Worm (Caenorhabditis elegans) whole organism, mixed stage, embryonic: ENCODE data around the gene Y15E3A.5.

ENCODE experiments used
- M03D4.4 ChIP-seq: sonication (generic microtip); optimal IDR thresholded peaks from 2 replicates; lab custom pipeline; 2017; ENCODE audit warnings: mild to moderate bottlenecking, missing genetic modification characterization, missing compliant biosample characterization
- bed-3 ChIP-seq: fragments of 200-800 bp; sonication (Bioruptor generic); optimal IDR thresholded peaks from 3 replicates; lab custom pipeline; 2018; ENCODE audit warnings: mild to moderate bottlenecking, missing genetic modification characterization, moderate library complexity, missing compliant biosample characterization
- blmp-1 ChIP-seq: fragments of 150-350 bp; optimal IDR thresholded peaks from 2 replicates; lab custom pipeline; 2014; ENCODE audit warnings: missing biosample characterization, missing genetic modification characterization
- ceh-39 ChIP-seq: fragments of 150-350 bp; optimal IDR thresholded peaks from 2 replicates; lab custom pipeline; 2014; ENCODE audit warnings: missing biosample characterization, missing genetic modification characterization
- ceh-43 ChIP-seq: fragments of 200-800 bp; sonication (Bioruptor generic); optimal IDR thresholded peaks from 2 replicates; lab custom pipeline; 2018; ENCODE audit warnings: mild to moderate bottlenecking, missing genetic modification characterization, moderate library complexity, missing compliant biosample characterization
- ceh-83 ChIP-seq: fragments of 200-800 bp; sonication (Bioruptor generic); optimal IDR thresholded peaks from 2 replicates; lab custom pipeline; 2018; ENCODE audit warnings: mild to moderate bottlenecking, missing genetic modification characterization, missing compliant biosample characterization
- ces-1 ChIP-seq: fragments of 150-350 bp; optimal IDR thresholded peaks from 2 replicates; lab custom pipeline; 2014; ENCODE audit warnings: missing biosample characterization, missing genetic modification reagents, missing genetic modification characterization
- cnd-1 ChIP-seq: fragments of 200-800 bp; sonication (Bioruptor generic); optimal IDR thresholded peaks from 2 replicates; lab custom pipeline; 2018; ENCODE audit warnings: mild to moderate bottlenecking, missing genetic modification characterization, missing compliant biosample characterization
- drap-1 ChIP-seq: fragments of 200-800 bp; sonication (Bioruptor generic); optimal IDR thresholded peaks from 3 replicates; lab custom pipeline; 2018; ENCODE audit warnings: mild to moderate bottlenecking, missing genetic modification characterization, missing compliant biosample characterization
- elt-1 ChIP-seq: sonication (generic microtip); optimal IDR thresholded peaks from 2 replicates; lab custom pipeline; 2017; ENCODE audit warnings: missing genetic modification characterization, mild to moderate bottlenecking, missing compliant biosample characterization, antibody characterized with exemption, moderate library complexity, borderline replicate concordance; ENCODE audit not compliant: insufficient read depth
- elt-3 ChIP-seq: fragments of 150-350 bp; optimal IDR thresholded peaks from 2 replicates; lab custom pipeline; 2014; ENCODE audit warnings: missing biosample characterization, missing genetic modification characterization
- hlh-1 ChIP-seq: fragments of 150-350 bp; optimal IDR thresholded peaks from 2 replicates; lab custom pipeline; 2014; ENCODE audit warnings: missing biosample characterization, missing genetic modification reagents, missing genetic modification characterization
- lin-13 ChIP-seq: fragments of 150-350 bp; optimal IDR thresholded peaks from 2 replicates; lab custom pipeline; 2014; ENCODE audit warnings: missing biosample characterization, missing genetic modification characterization
- lin-32 ChIP-seq: fragments of 200-800 bp; sonication (Bioruptor generic); optimal IDR thresholded peaks from 2 replicates; lab custom pipeline; 2018; ENCODE audit warnings: mild to moderate bottlenecking, missing genetic modification characterization, missing compliant biosample characterization
- lsy-2 ChIP-seq: fragments of 150-350 bp; optimal IDR thresholded peaks from 2 replicates; lab custom pipeline; 2014; ENCODE audit warnings: missing biosample characterization, missing genetic modification characterization
- mab-5 ChIP-seq: fragments of 150-350 bp; optimal IDR thresholded peaks from 2 replicates; lab custom pipeline; 2014; ENCODE audit warnings: missing biosample characterization, missing genetic modification characterization
- mep-1 ChIP-seq: fragments of 150-350 bp; optimal IDR thresholded peaks from 2 replicates; lab custom pipeline; 2017; ENCODE audit warnings: missing biosample characterization, missing genetic modification reagents, missing genetic modification characterization, inconsistent platforms
- mls-2 ChIP-seq: sonication (generic microtip); optimal IDR thresholded peaks from 2 replicates; lab custom pipeline; 2016; ENCODE audit warnings: mild to moderate bottlenecking, missing genetic modification characterization, moderate library complexity, missing compliant biosample characterization
- nhr-2 ChIP-seq: fragments of 150-350 bp; optimal IDR thresholded peaks from 2 replicates; lab custom pipeline; 2014; ENCODE audit warnings: missing biosample characterization, missing genetic modification characterization
- nhr-237 ChIP-seq: fragments of 150-350 bp; optimal IDR thresholded peaks from 2 replicates; lab custom pipeline; 2014; ENCODE audit warnings: missing biosample characterization, missing genetic modification characterization
- pha-4 ChIP-seq: fragments of 150-350 bp; optimal IDR thresholded peaks from 2 replicates; lab custom pipeline; 2018; ENCODE audit warnings: missing biosample characterization, missing genetic modification reagents, missing genetic modification characterization
- snpc-4 ChIP-seq: fragments of 150-350 bp; optimal IDR thresholded peaks from 2 replicates; lab custom pipeline; 2014; ENCODE audit warnings: missing biosample characterization, missing genetic modification characterization
- sptf-1 ChIP-seq: sonication (generic microtip); optimal IDR thresholded peaks from 2 replicates; lab custom pipeline; 2017; ENCODE audit warnings: mild to moderate bottlenecking, missing genetic modification characterization, moderate library complexity, missing compliant biosample characterization
- tbx-8 ChIP-seq: fragments of 200-800 bp; sonication (Bioruptor generic); optimal IDR thresholded peaks from 2 replicates; lab custom pipeline; 2018; ENCODE audit warnings: mild to moderate bottlenecking, missing genetic modification characterization, moderate library complexity, missing compliant biosample characterization
- unc-120 ChIP-seq: sonication (generic microtip); optimal IDR thresholded peaks from 2 replicates; lab custom pipeline; 2017; ENCODE audit warnings: missing genetic modification characterization, missing compliant biosample characterization; ENCODE audit not compliant: poor library complexity, severe bottlenecking
- unc-39 ChIP-seq: fragments of 150-350 bp; optimal IDR thresholded peaks from 2 replicates; lab custom pipeline; 2014; ENCODE audit warnings: missing biosample characterization, missing genetic modification characterization
- unc-62 ChIP-seq: fragments of 150-350 bp; optimal IDR thresholded peaks from 2 replicates; lab custom pipeline; 2014; ENCODE audit warnings: missing biosample characterization, missing genetic modification reagents, missing genetic modification characterization
- ztf-11 ChIP-seq: fragments of 150-350 bp; optimal IDR thresholded peaks from 2 replicates; lab custom pipeline; 2014; ENCODE audit warnings: missing biosample characterization, missing genetic modification characterization

Gene Y15E3A.5

ce11 chrX:15321217-15321616, 19.1 kb upstream of the Y15E3A.5 start:
- TF ChIP-seq ceh-43 (GFP tag; lab: Kevin White, UChicago) (no peak), mab-5 (tag; lab: Kevin White, UChicago) (no peak), nhr-237 (tag; lab: Kevin White, UChicago) (no peak), mls-2 (tag; lab: Kevin White, UChicago) (no peak), unc-39 (tag; lab: Kevin White, UChicago) (no peak), unc-120 (no peak), ceh-83 (GFP tag; lab: Kevin White, UChicago) (no peak), blmp-1 (tag; lab: Kevin White, UChicago) (no peak), ceh-39 (no peak), lin-13 (no peak), ces-1 (no peak), cnd-1 (tag; lab: Kevin White, UChicago) (no peak), mep-1 (no peak), elt-1 (tag; lab: Kevin White, UChicago) (no peak), nhr-2 (tag; lab: Kevin White, UChicago) (no peak), pha-4 (tag; lab: Kevin White, UChicago) (no peak), tbx-8 (GFP tag; lab: Kevin White, UChicago) (no peak), sptf-1 (tag; lab: Kevin White, UChicago) (no peak)

ce11 chrX:15321791-15322190, 18.6 kb upstream of the Y15E3A.5 start:
- TF ChIP-seq ceh-39 (no peak), ces-1 (peak; percentile 72)

- TF ChIP-seq pha-4 (tag; lab: Kevin White, UChicago), result no peak
- TF ChIP-seq lsy-2, result no peak
- TF ChIP-seq sptf-1 (tag; lab: Kevin White, UChicago), result no peak
- no peak for TF ChIP-seq blmp-1 (tag; lab: Kevin White, UChicago)
- no peak for TF ChIP-seq ztf-11 (tag; lab: Kevin White, UChicago)
- no peak for TF ChIP-seq mab-5 (tag; lab: Kevin White, UChicago)
- TF ChIP-seq nhr-2 (tag; lab: Kevin White, UChicago), result no peak
- no peak for TF ChIP-seq mls-2 (tag; lab: Kevin White, UChicago)
- TF ChIP-seq cnd-1 (tag; lab: Kevin White, UChicago), result no peak
- TF ChIP-seq unc-62, result no peak
- TF ChIP-seq ceh-83 (GFP tag; lab: Kevin White, UChicago), result no peak
- TF ChIP-seq unc-39 (tag; lab: Kevin White, UChicago), result no peak
- no peak for TF ChIP-seq hlh-1 (tag; lab: Kevin White, UChicago)
- TF ChIP-seq tbx-8 (GFP tag; lab: Kevin White, UChicago), result no peak
- no peak for TF ChIP-seq lin-13
Measured at ce11 chrX:15325709-15326108, 14.6 kb upstream of the Y15E3A.5 start, which contains the start of gene Y15E3A.3. TSS of gene Y15E3A.3 (minus strand) at chrX:15325809.

- TF ChIP-seq unc-62 (peak; percentile 19), pha-4 (tag; lab: Kevin White, UChicago) (no peak), ceh-39 (no peak), drap-1 (no peak), bed-3 (GFP tag; lab: Kevin White, UChicago) (no peak), ces-1 (no peak), snpc-4 (tag; lab: Kevin White, UChicago) (no peak), unc-39 (tag; lab: Kevin White, UChicago) (no peak), cnd-1 (tag; lab: Kevin White, UChicago) (no peak), M03D4.4 (no peak), mab-5 (tag; lab: Kevin White, UChicago) (no peak), elt-3 (tag; lab: Kevin White, UChicago) (no peak), mls-2 (tag; lab: Kevin White, UChicago) (no peak), nhr-237 (tag; lab: Kevin White, UChicago) (no peak), lin-13 (no peak), elt-1 (tag; lab: Kevin White, UChicago) (peak; percentile 33)
Measured at ce11 chrX:15327238-15327637, 13.1 kb upstream of the Y15E3A.5 start.

ce11 chrX:15328343-15328742, 12.0 kb upstream of the Y15E3A.5 start:
- TF ChIP-seq snpc-4 (tag; lab: Kevin White, UChicago) (no peak), cnd-1 (tag; lab: Kevin White, UChicago) (no peak), lsy-2 (no peak), elt-3 (tag; lab: Kevin White, UChicago) (no peak), elt-1 (tag; lab: Kevin White, UChicago) (no peak), sptf-1 (tag; lab: Kevin White, UChicago) (no peak), M03D4.4 (no peak), unc-62 (no peak), nhr-2 (tag; lab: Kevin White, UChicago) (no peak), tbx-8 (GFP tag; lab: Kevin White, UChicago) (no peak)

ce11 chrX:15330664-15331063, 9.7 kb upstream of the Y15E3A.5 start, which contains the start of gene Y15E3A.4:
TSS of gene Y15E3A.4 (plus strand) at chrX:15330964.
- TF ChIP-seq bed-3 (GFP tag; lab: Kevin White, UChicago) (no peak), ceh-39 (no peak), nhr-237 (tag; lab: Kevin White, UChicago) (no peak), ztf-11 (tag; lab: Kevin White, UChicago) (no peak), mab-5 (tag; lab: Kevin White, UChicago) (no peak), nhr-2 (tag; lab: Kevin White, UChicago) (no peak), lin-32 (GFP tag; lab: Kevin White, UChicago) (no peak), mep-1 (no peak), hlh-1 (tag; lab: Kevin White, UChicago) (no peak), elt-1 (tag; lab: Kevin White, UChicago) (no peak), ceh-83 (GFP tag; lab: Kevin White, UChicago) (no peak), lin-13 (no peak)
